Fruit fly (Drosophila melanogaster): Measurements from ENCODE around the gene CG13040.

Gene CG13040

dm6 chr3L:16334876-16335275 lies 8.3 kb upstream of the CG13040 start:
- TF ChIP-seq CG11617 (GFP tag; optimal IDR thresholded peaks at IDR 0.05) (no peak), Hr96 (GFP tag; optimal IDR thresholded peaks at IDR 0.05) (no peak), CG7101 (tag; optimal IDR thresholded peaks at IDR 0.05) (no peak), CG7045 (GFP tag; optimal IDR thresholded peaks at IDR 0.05) (no peak), pad (GFP tag; optimal IDR thresholded peaks at IDR 0.05) (no peak), Mnt (GFP tag; optimal IDR thresholded peaks at IDR 0.05) (no peak), Crg-1 (GFP tag; optimal IDR thresholded peaks at IDR 0.05) (no peak), CG33017 (tag; optimal IDR thresholded peaks at IDR 0.05) (no peak), bab1 (GFP tag; optimal IDR thresholded peaks at IDR 0.05) (no peak), CG5204 (GFP tag; optimal IDR thresholded peaks at IDR 0.05) (no peak), CG1620 (GFP tag; optimal IDR thresholded peaks at IDR 0.05) (no peak), cic (GFP tag; optimal IDR thresholded peaks at IDR 0.05) (no peak), kay (GFP tag; ENCODE audit: borderline replicate concordance) (no peak)

dm6 chr3L:16333013-16333412 lies 6.5 kb upstream of the CG13040 start, which contains the start of gene CG13056:
Gene CG13056 (plus strand): TSS chr3L:16333313.
- TF ChIP-seq kay (GFP tag; ENCODE audit: borderline replicate concordance), result no peak
- no peak for TF ChIP-seq cnc (optimal IDR thresholded peaks at IDR 0.05)
- no peak for TF ChIP-seq bab1 (GFP tag; optimal IDR thresholded peaks at IDR 0.05)
- no peak for TF ChIP-seq CG1620 (GFP tag; optimal IDR thresholded peaks at IDR 0.05)
- TF ChIP-seq ovo (GFP tag; optimal IDR thresholded peaks at IDR 0.05), result no peak
- no peak for TF ChIP-seq Mnt (GFP tag; optimal IDR thresholded peaks at IDR 0.05)
- TF ChIP-seq Hr96 (GFP tag; optimal IDR thresholded peaks at IDR 0.05), result no peak
- no peak for TF ChIP-seq CG7101 (tag; optimal IDR thresholded peaks at IDR 0.05)
- no peak for TF ChIP-seq tj (GFP tag; optimal IDR thresholded peaks at IDR 0.05)
- no peak for TF ChIP-seq CG12768 (GFP tag; optimal IDR thresholded peaks at IDR 0.05)
- TF ChIP-seq pad (GFP tag; optimal IDR thresholded peaks at IDR 0.05), result no peak

- TF ChIP-seq CG11617 (GFP tag; optimal IDR thresholded peaks at IDR 0.05), result no peak
- no peak for TF ChIP-seq CG12768 (GFP tag; optimal IDR thresholded peaks at IDR 0.05)
- TF ChIP-seq toe (GFP tag; optimal IDR thresholded peaks at IDR 0.05), result no peak
- TF ChIP-seq cic (GFP tag; optimal IDR thresholded peaks at IDR 0.05), result no peak
- TF ChIP-seq cnc (optimal IDR thresholded peaks at IDR 0.05), result no peak
- no peak for TF ChIP-seq Hr96 (GFP tag; optimal IDR thresholded peaks at IDR 0.05)
- TF ChIP-seq Clk (GFP tag; optimal IDR thresholded peaks at IDR 0.05), result no peak
- no peak for TF ChIP-seq tj (GFP tag; optimal IDR thresholded peaks at IDR 0.05)
- no peak for TF ChIP-seq Crg-1 (GFP tag; optimal IDR thresholded peaks at IDR 0.05)
- no peak for TF ChIP-seq ovo (GFP tag; optimal IDR thresholded peaks at IDR 0.05)
- TF ChIP-seq CG33017 (tag; optimal IDR thresholded peaks at IDR 0.05), result no peak
- no peak for TF ChIP-seq bab1 (GFP tag; optimal IDR thresholded peaks at IDR 0.05)
- TF ChIP-seq kay (GFP tag; ENCODE audit: borderline replicate concordance), result no peak
These were observed 5.1 kb upstream of the CG13040 start, which contains the start of gene retinin for dm6 chr3L:16331633-16332032. Gene retinin (plus strand): TSS chr3L:16331933.

- TF ChIP-seq CG11617 (GFP tag; optimal IDR thresholded peaks at IDR 0.05) (no peak), CG1620 (GFP tag; optimal IDR thresholded peaks at IDR 0.05) (no peak), CG5204 (GFP tag; optimal IDR thresholded peaks at IDR 0.05) (no peak), cic (GFP tag; optimal IDR thresholded peaks at IDR 0.05) (no peak), CG7045 (GFP tag; optimal IDR thresholded peaks at IDR 0.05) (no peak), kay (GFP tag; ENCODE audit: borderline replicate concordance) (no peak), bab1 (GFP tag; optimal IDR thresholded peaks at IDR 0.05) (no peak), CG7101 (tag; optimal IDR thresholded peaks at IDR 0.05) (no peak), cnc (optimal IDR thresholded peaks at IDR 0.05) (no peak), CG33017 (tag; optimal IDR thresholded peaks at IDR 0.05) (no peak)
These were observed 4.2 kb upstream of the CG13040 start, which contains the start of gene CG33060 for dm6 chr3L:16330740-16331139. Gene CG33060 (plus strand): TSS chr3L:16331040.

dm6 chr3L:16329495-16329894 lies 2.9 kb upstream of the CG13040 start, which contains the start of gene CG33061:
Gene CG33061 (plus strand): TSS chr3L:16329795.
- TF ChIP-seq Crg-1 (GFP tag; optimal IDR thresholded peaks at IDR 0.05) (no peak), CG7101 (tag; optimal IDR thresholded peaks at IDR 0.05) (no peak), CG33017 (tag; optimal IDR thresholded peaks at IDR 0.05) (no peak), pad (GFP tag; optimal IDR thresholded peaks at IDR 0.05) (no peak), CG5204 (GFP tag; optimal IDR thresholded peaks at IDR 0.05) (no peak), toe (GFP tag; optimal IDR thresholded peaks at IDR 0.05) (no peak), ovo (GFP tag; optimal IDR thresholded peaks at IDR 0.05) (no peak), cnc (optimal IDR thresholded peaks at IDR 0.05) (no peak), CG7045 (GFP tag; optimal IDR thresholded peaks at IDR 0.05) (no peak), bab1 (GFP tag; optimal IDR thresholded peaks at IDR 0.05) (no peak)

dm6 chr3L:16328207-16328891 lies 1.8 kb upstream of the CG13040 start, which contains the start of gene CG13058:
Gene CG13058 (plus strand): TSS chr3L:16328841.
- TF ChIP-seq cic (GFP tag; optimal IDR thresholded peaks at IDR 0.05) (no peak), CG33017 (tag; optimal IDR thresholded peaks at IDR 0.05) (no peak), kay (GFP tag; ENCODE audit: borderline replicate concordance) (no peak)

- no peak for TF ChIP-seq Clk (GFP tag; optimal IDR thresholded peaks at IDR 0.05)
- no peak for TF ChIP-seq ovo (GFP tag; optimal IDR thresholded peaks at IDR 0.05)
- no peak for TF ChIP-seq cic (GFP tag; optimal IDR thresholded peaks at IDR 0.05)
- TF ChIP-seq cnc (optimal IDR thresholded peaks at IDR 0.05), result no peak
- no peak for TF ChIP-seq kay (GFP tag; ENCODE audit: borderline replicate concordance)
- no peak for TF ChIP-seq CG7101 (tag; optimal IDR thresholded peaks at IDR 0.05)
- TF ChIP-seq pad (GFP tag; optimal IDR thresholded peaks at IDR 0.05), result no peak
- TF ChIP-seq CG12768 (GFP tag; optimal IDR thresholded peaks at IDR 0.05), result no peak
- no peak for TF ChIP-seq CG33017 (tag; optimal IDR thresholded peaks at IDR 0.05)
- no peak for TF ChIP-seq CG1620 (GFP tag; optimal IDR thresholded peaks at IDR 0.05)
- no peak for TF ChIP-seq Crg-1 (GFP tag; optimal IDR thresholded peaks at IDR 0.05)
- no peak for TF ChIP-seq CG14711 (tag; optimal IDR thresholded peaks at IDR 0.05)
- TF ChIP-seq Hr96 (GFP tag; optimal IDR thresholded peaks at IDR 0.05), result no peak
These were observed 1.2 kb upstream of the CG13040 start, which contains the start of gene CG13038 for dm6 chr3L:16327776-16328175. Gene CG13038 (minus strand): TSS chr3L:16327893.

Measured in whole organism, adult.